Fruit fly (Drosophila melanogaster) whole organism, embryonic: ENCODE measurements around the gene CG31525.

Experiments
- Atf-2 ChIP-seq: fragments of 200-800 bp; sonication (Bioruptor generic); optimal IDR thresholded peaks from 2 replicates; lab custom pipeline; 2016; ENCODE audit warnings: missing biosample characterization, missing genetic modification characterization
- Atf6 ChIP-seq: fragments of 200-800 bp; sonication (Bioruptor generic); IDR thresholded peaks from 2 replicates; pipeline ENCODE4 v1.3.6; 2022; ENCODE audit warnings: missing biosample characterization, missing genetic modification characterization
- CG17568 ChIP-seq: fragments of 200-800 bp; sonication (Bioruptor generic); optimal IDR thresholded peaks from 2 replicates; lab custom pipeline; 2018; ENCODE audit warnings: missing biosample characterization, mild to moderate bottlenecking, missing genetic modification characterization, moderate library complexity
- CG18262 ChIP-seq: fragments of 200-800 bp; optimal IDR thresholded peaks from 3 replicates; lab custom pipeline; 2019; ENCODE audit warnings: missing biosample characterization, mild to moderate bottlenecking, missing genetic modification characterization, moderate library complexity
- CG4730 ChIP-seq: fragments of 200-800 bp; sonication (Bioruptor generic); IDR thresholded peaks from 2 replicates; pipeline ENCODE4 v1.3.6; 2022; ENCODE audit warnings: missing biosample characterization, missing genetic modification characterization
- Ravus ChIP-seq: fragments of 200-800 bp; sonication (Bioruptor generic); IDR thresholded peaks from 2 replicates; pipeline ENCODE4 v1.3.6; 2022; ENCODE audit warnings: missing biosample characterization, missing genetic modification characterization
- emc ChIP-seq: fragments of 200-800 bp; sonication (Bioruptor generic); optimal IDR thresholded peaks from 2 replicates; lab custom pipeline; 2016; ENCODE audit warnings: missing biosample characterization, missing genetic modification characterization
- ewg ChIP-seq: fragments of 200-800 bp; sonication (Bioruptor generic); optimal IDR thresholded peaks from 3 replicates; lab custom pipeline; 2017; ENCODE audit warnings: mild to moderate bottlenecking, missing biosample characterization, missing genetic modification reagents, missing genetic modification characterization
- insv ChIP-seq, 2 experiments: fragments of 200-800 bp; sonication (Bioruptor generic); optimal IDR thresholded peaks; 3 replicates each; lab custom pipeline; 2016 to 2018; ENCODE audit warnings: missing biosample characterization in 2 of 2, missing genetic modification characterization in 2 of 2
- tup ChIP-seq: fragments of 200-800 bp; sonication (Bioruptor generic); optimal IDR thresholded peaks from 2 replicates; lab custom pipeline; 2016; ENCODE audit warnings: missing biosample characterization, mild to moderate bottlenecking, missing genetic modification characterization, moderate library complexity

DNA sequence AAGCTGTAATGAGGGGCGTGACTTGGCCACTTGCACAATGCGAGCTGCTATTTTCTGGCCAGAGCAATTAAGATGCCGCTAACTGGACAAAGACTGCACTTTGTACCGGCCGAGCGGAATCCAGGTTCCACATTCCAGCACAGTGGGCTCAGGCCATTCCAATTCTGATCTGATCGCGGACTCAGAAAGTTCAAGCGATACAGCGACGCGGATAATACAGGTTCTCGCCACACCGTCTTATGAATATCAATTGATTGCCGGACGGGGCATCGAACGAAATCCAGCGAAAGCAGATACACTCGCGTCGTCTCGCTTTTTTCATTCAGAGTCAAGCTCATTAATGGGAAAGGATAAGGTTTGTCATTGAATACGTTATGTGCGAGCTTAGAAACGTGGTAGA is 42.1 kb downstream of the CG31525 start:
- TF ChIP-seq CG18262 (tag; lab: Kevin White, UChicago): no peak
- TF ChIP-seq Atf6 (GFP tag; lab: Robert Waterston, UW): no peak
- no peak for TF ChIP-seq insv (GFP tag; optimal IDR thresholded peaks at IDR 0.05; lab: Kevin White, UChicago)
- no peak for TF ChIP-seq ewg
- no peak for TF ChIP-seq CG17568 (GFP tag; lab: Kevin White, UChicago)
- TF ChIP-seq CG4730: no peak
- no peak for TF ChIP-seq Atf-2 (GFP tag; lab: Kevin White, UChicago)
- no peak for TF ChIP-seq Ravus (GFP tag; lab: Robert Waterston, UW)
- TF ChIP-seq tup: no peak
- TF ChIP-seq emc: no peak
